Worm (Caenorhabditis elegans) whole organism, L3 larva: ENCODE data around the gene sri-21.
"Not testable (repeated sequence)": the region's sequence is repeated elsewhere in the genome, so short reads cannot be mapped to it uniquely, and the experiment has no call there.

ENCODE experiments used
- R02D3.7 ChIP-seq: fragments of 150-350 bp; optimal IDR thresholded peaks from 2 replicates; lab custom pipeline; 2014; ENCODE audit warnings: missing biosample characterization, missing genetic modification characterization
- ZK546.5 ChIP-seq: sonication (generic microtip); optimal IDR thresholded peaks from 2 replicates; lab custom pipeline; 2017; ENCODE audit warnings: missing biosample characterization, missing genetic modification characterization
- ama-1 ChIP-seq: fragments of 150-350 bp; optimal IDR thresholded peaks from 2 replicates; lab custom pipeline; 2018
- ceh-16 ChIP-seq: sonication (generic microtip); optimal IDR thresholded peaks from 2 replicates; lab custom pipeline; 2017; ENCODE audit warnings: missing biosample characterization, missing genetic modification characterization
- ceh-28 ChIP-seq: fragments of 150-350 bp; optimal IDR thresholded peaks from 2 replicates; lab custom pipeline; 2014; ENCODE audit warnings: missing biosample characterization, missing genetic modification reagents, missing genetic modification characterization
- ceh-9 ChIP-seq: sonication (generic microtip); optimal IDR thresholded peaks from 2 replicates; lab custom pipeline; 2018; ENCODE audit warnings: missing biosample characterization, missing genetic modification characterization
- egl-5 ChIP-seq: fragments of 150-350 bp; optimal IDR thresholded peaks from 2 replicates; lab custom pipeline; 2017; ENCODE audit warnings: missing biosample characterization, missing genetic modification reagents, missing genetic modification characterization, inconsistent platforms
- elt-2 ChIP-seq: sonication (generic microtip); optimal IDR thresholded peaks from 2 replicates; lab custom pipeline; 2016; ENCODE audit warnings: missing genetic modification reagents, mild to moderate bottlenecking, missing genetic modification characterization, missing compliant biosample characterization
- elt-3 ChIP-seq, 3 experiments: fragments of 150-350 bp in 1 of 3; sonication (generic microtip) in 2 of 3; optimal IDR thresholded peaks; 2 replicates in 2 of 3; 4 replicates in 1 of 3; lab custom pipeline; 2014 to 2017; ENCODE audit warnings: missing biosample characterization in 3 of 3, missing genetic modification characterization in 3 of 3
- eor-1 ChIP-seq, 2 experiments: fragments of 150-350 bp; optimal IDR thresholded peaks; 2 replicates each; lab custom pipeline; 2014 to 2018; ENCODE audit warnings: missing biosample characterization in 2 of 2, missing genetic modification characterization in 2 of 2
- fkh-2 ChIP-seq: fragments of 150-350 bp; optimal IDR thresholded peaks from 2 replicates; lab custom pipeline; 2014; ENCODE audit warnings: missing biosample characterization, missing genetic modification reagents, missing genetic modification characterization
- fos-1 ChIP-seq: fragments of 150-350 bp; optimal IDR thresholded peaks from 2 replicates; lab custom pipeline; 2014; ENCODE audit warnings: missing biosample characterization, missing genetic modification characterization
- hmg-11 ChIP-seq: sonication (generic microtip); optimal IDR thresholded peaks from 2 replicates; lab custom pipeline; 2016; ENCODE audit warnings: missing genetic modification characterization, missing compliant biosample characterization
- jun-1 ChIP-seq: fragments of 150-350 bp; optimal IDR thresholded peaks from 2 replicates; lab custom pipeline; 2014; ENCODE audit warnings: missing biosample characterization, missing genetic modification reagents, missing genetic modification characterization
- lin-15B ChIP-seq: fragments of 150-350 bp; optimal IDR thresholded peaks from 2 replicates; lab custom pipeline; 2014; ENCODE audit warnings: missing biosample characterization, missing genetic modification characterization
- lin-39 ChIP-seq: fragments of 150-350 bp; optimal IDR thresholded peaks from 2 replicates; lab custom pipeline; 2018; ENCODE audit warnings: missing biosample characterization, missing genetic modification reagents, missing genetic modification characterization
- mml-1 ChIP-seq: fragments of 150-350 bp; sonication (generic microtip); optimal IDR thresholded peaks from 3 replicates; lab custom pipeline; 2014; ENCODE audit warnings: missing biosample characterization, missing genetic modification characterization
- nfya-1 ChIP-seq: sonication (generic microtip); optimal IDR thresholded peaks from 2 replicates; lab custom pipeline; 2017; ENCODE audit warnings: missing genetic modification characterization, mild to moderate bottlenecking, missing compliant biosample characterization, antibody characterized with exemption, moderate library complexity; ENCODE audit not compliant: insufficient read depth
- nhr-11 ChIP-seq: fragments of 150-350 bp; optimal IDR thresholded peaks from 2 replicates; lab custom pipeline; 2014; ENCODE audit warnings: missing biosample characterization, missing genetic modification characterization
- nhr-12 ChIP-seq: fragments of 150-350 bp; optimal IDR thresholded peaks from 2 replicates; lab custom pipeline; 2014; ENCODE audit warnings: missing biosample characterization, missing genetic modification characterization
- nhr-23 ChIP-seq: fragments of 150-350 bp; optimal IDR thresholded peaks from 2 replicates; lab custom pipeline; 2014; ENCODE audit warnings: missing biosample characterization, missing genetic modification reagents, missing genetic modification characterization
- nhr-237 ChIP-seq: fragments of 150-350 bp; optimal IDR thresholded peaks from 2 replicates; lab custom pipeline; 2014; ENCODE audit warnings: missing biosample characterization, missing genetic modification characterization
- nhr-28 ChIP-seq: fragments of 150-350 bp; optimal IDR thresholded peaks from 2 replicates; lab custom pipeline; 2014; ENCODE audit warnings: missing biosample characterization, missing genetic modification characterization
- nhr-43 ChIP-seq: sonication (generic microtip); optimal IDR thresholded peaks from 2 replicates; lab custom pipeline; 2016; ENCODE audit warnings: mild to moderate bottlenecking, missing genetic modification characterization, missing compliant biosample characterization; ENCODE audit not compliant: poor library complexity, severe bottlenecking
- nhr-77 ChIP-seq: fragments of 150-350 bp; optimal IDR thresholded peaks from 2 replicates; lab custom pipeline; 2014; ENCODE audit warnings: missing biosample characterization, missing genetic modification characterization
- pha-4 ChIP-seq: fragments of 150-350 bp; optimal IDR thresholded peaks from 2 replicates; lab custom pipeline; 2014; ENCODE audit warnings: missing biosample characterization, missing genetic modification reagents, missing genetic modification characterization
- pqm-1 ChIP-seq: fragments of 150-350 bp; optimal IDR thresholded peaks from 2 replicates; lab custom pipeline; 2017; ENCODE audit warnings: missing biosample characterization, missing genetic modification characterization, inconsistent platforms
- skn-1 ChIP-seq: fragments of 150-350 bp; optimal IDR thresholded peaks from 2 replicates; lab custom pipeline; 2014; ENCODE audit warnings: missing biosample characterization, missing genetic modification characterization
- snpc-4 ChIP-seq: fragments of 150-350 bp; optimal IDR thresholded peaks from 2 replicates; lab custom pipeline; 2014; ENCODE audit warnings: missing biosample characterization, missing genetic modification characterization
- tbx-2 ChIP-seq: sonication (generic microtip); optimal IDR thresholded peaks from 2 replicates; lab custom pipeline; 2016; ENCODE audit warnings: mild to moderate bottlenecking, missing genetic modification characterization, missing compliant biosample characterization
- unc-39 ChIP-seq: sonication (generic microtip); optimal IDR thresholded peaks from 4 replicates; lab custom pipeline; 2017; ENCODE audit warnings: missing biosample characterization, missing genetic modification characterization
- zag-1 ChIP-seq: fragments of 150-350 bp; optimal IDR thresholded peaks from 2 replicates; lab custom pipeline; 2014; ENCODE audit warnings: missing biosample characterization, missing genetic modification characterization
- ztf-11 ChIP-seq: fragments of 150-350 bp; optimal IDR thresholded peaks from 2 replicates; lab custom pipeline; 2014; ENCODE audit warnings: missing biosample characterization, missing genetic modification characterization
- ztf-4 ChIP-seq: fragments of 150-350 bp; optimal IDR thresholded peaks from 2 replicates; lab custom pipeline; 2014; ENCODE audit warnings: missing biosample characterization, missing genetic modification characterization

The sri-21 gene

ce11 chrV:3549553-3549952, at the start of gene sri-21:
sri-21 (plus strand) TSS chrV:3549853.
- no peak for TF ChIP-seq fkh-2

ce11 chrV:3502038-3502437, 47.6 kb upstream of the sri-21 start, which contains the start of the genes C07G3.8 and C07G3.10:
C07G3.8 (minus strand) TSS chrV:3502138.
C07G3.10 (plus strand) TSS chrV:3502307.
- TF ChIP-seq nhr-77 (tag; lab: Kevin White, UChicago) (no peak), nhr-11 (no peak), lin-15B (tag; lab: Kevin White, UChicago) (no peak), ZK546.5 (tag; lab: Kevin White, UChicago) (no peak), ceh-16 (no peak), fos-1 (no peak), R02D3.7 (tag; lab: Kevin White, UChicago) (no peak), eor-1 (tag; optimal IDR thresholded peaks at IDR 0.05; lab: Kevin White, UChicago) (no peak), hmg-11 (tag; lab: Kevin White, UChicago) (no peak), ceh-28 (tag; lab: Kevin White, UChicago) (no peak), nhr-12 (tag; lab: Kevin White, UChicago) (no peak), pha-4 (no peak), ama-1 (lab: Kevin White, UChicago) (no peak)

ce11 chrV:3505745-3506144, 43.9 kb upstream of the sri-21 start:
- TF ChIP-seq nhr-237 (tag; lab: Kevin White, UChicago), result no peak
- TF ChIP-seq skn-1 (tag; lab: Kevin White, UChicago), result no peak
- TF ChIP-seq unc-39 (tag; lab: Kevin White, UChicago), result no peak
- TF ChIP-seq jun-1 (tag; lab: Kevin White, UChicago), result peak; percentile 55
- TF ChIP-seq nfya-1, result no peak
- TF ChIP-seq elt-3 (tag; optimal IDR thresholded peaks at IDR 0.05; lab: Kevin White, UChicago), result peak in 1 of 3 experiments; percentile 47
- TF ChIP-seq nhr-23 (tag; lab: Kevin White, UChicago), result peak; percentile 23
- TF ChIP-seq pqm-1, result peak; percentile 97
- no peak for TF ChIP-seq ztf-11 (tag; lab: Kevin White, UChicago)
- peak; percentile 98 for TF ChIP-seq elt-2 (tag; lab: Kevin White, UChicago)
- TF ChIP-seq nhr-43 (tag; lab: Kevin White, UChicago), result no peak
- no peak for TF ChIP-seq pha-4

ce11 chrV:3506252-3506651, 43.4 kb upstream of the sri-21 start, which contains the start of gene ugt-64:
ugt-64 (minus strand) TSS chrV:3506352.
- not testable (repeated sequence) for TF ChIP-seq elt-2 (tag; lab: Kevin White, UChicago); fkh-2; ztf-4 (tag; lab: Kevin White, UChicago)

ce11 chrV:3507691-3508090, 42.0 kb upstream of the sri-21 start, which contains the start of gene str-225:
str-225 (plus strand) TSS chrV:3507822.
- no peak for TF ChIP-seq ceh-28 (tag; lab: Kevin White, UChicago)
- TF ChIP-seq tbx-2 (tag; lab: Kevin White, UChicago), result no peak
- no peak for TF ChIP-seq lin-15B (tag; lab: Kevin White, UChicago)
- no peak for TF ChIP-seq ztf-4 (tag; lab: Kevin White, UChicago)
- no peak for TF ChIP-seq egl-5 (tag; lab: Kevin White, UChicago)
- TF ChIP-seq snpc-4 (tag; lab: Kevin White, UChicago), result no peak
- TF ChIP-seq skn-1 (tag; lab: Kevin White, UChicago), result no peak
- TF ChIP-seq ztf-11 (tag; lab: Kevin White, UChicago), result no peak
- TF ChIP-seq mml-1 (tag; lab: Kevin White, UChicago), result no peak
- TF ChIP-seq pqm-1, result no peak
- no peak for TF ChIP-seq ceh-9 (tag; lab: Kevin White, UChicago)
- no peak for TF ChIP-seq zag-1 (tag; lab: Kevin White, UChicago)
- no peak for TF ChIP-seq nhr-28 (tag; lab: Kevin White, UChicago)
- no peak for TF ChIP-seq jun-1 (tag; lab: Kevin White, UChicago)
- no peak for TF ChIP-seq nhr-237 (tag; lab: Kevin White, UChicago)
- no peak for TF ChIP-seq lin-39 (tag; lab: Kevin White, UChicago)
